Worm (Caenorhabditis elegans) whole organism, mixed stage, embryonic: ENCODE results near the gene Y38H6C.15.

ENCODE experiments used
- ham-2 ChIP-seq: fragments of 200-800 bp; sonication (Bioruptor generic); optimal IDR thresholded peaks from 2 replicates; lab custom pipeline; 2018; ENCODE audit warnings: mild to moderate bottlenecking, missing genetic modification characterization, missing compliant biosample characterization
- lsy-2 ChIP-seq: fragments of 150-350 bp; optimal IDR thresholded peaks from 2 replicates; lab custom pipeline; 2014; ENCODE audit warnings: missing biosample characterization, missing genetic modification characterization
- nhr-76 ChIP-seq: sonication (generic microtip); optimal IDR thresholded peaks from 2 replicates; lab custom pipeline; 2017; ENCODE audit warnings: missing biosample characterization, missing genetic modification characterization
- snpc-4 ChIP-seq: fragments of 150-350 bp; optimal IDR thresholded peaks from 2 replicates; lab custom pipeline; 2014; ENCODE audit warnings: missing biosample characterization, missing genetic modification characterization
- unc-39 ChIP-seq: fragments of 150-350 bp; optimal IDR thresholded peaks from 2 replicates; lab custom pipeline; 2014; ENCODE audit warnings: missing biosample characterization, missing genetic modification characterization

- TF ChIP-seq ham-2 (no peak), snpc-4 (tag; lab: Kevin White, UChicago) (no peak), nhr-76 (no peak), unc-39 (tag; lab: Kevin White, UChicago) (no peak), lsy-2 (tag; lab: Kevin White, UChicago) (no peak)
These were observed 21.6 kb downstream of the Y38H6C.15 start for ce11 chrV:20514483-20514882.
